Fruit fly (Drosophila melanogaster) whole organism, embryonic: Measurements from ENCODE around the gene clumsy.

ENCODE experiments used
- CG3281 ChIP-seq: fragments of 200-800 bp; sonication (Bioruptor generic); optimal IDR thresholded peaks from 3 replicates; lab custom pipeline; 2017; ENCODE audit warnings: missing biosample characterization, mild to moderate bottlenecking, missing genetic modification characterization
- CG34224 ChIP-seq: fragments of 200-800 bp; sonication (Bioruptor generic); IDR thresholded peaks from 3 replicates; pipeline ENCODE4 v1.3.6; 2022; ENCODE audit warnings: missing biosample characterization, missing genetic modification characterization; ENCODE audit not compliant: partially characterized antibody
- CG7987 ChIP-seq: fragments of 200-800 bp; sonication (Bioruptor generic); optimal IDR thresholded peaks from 2 replicates; lab custom pipeline; 2018; ENCODE audit warnings: missing biosample characterization, mild to moderate bottlenecking, missing genetic modification characterization, moderate library complexity
- Hey ChIP-seq: fragments of 200-800 bp; sonication (Bioruptor generic); optimal IDR thresholded peaks from 3 replicates; lab custom pipeline; 2018; ENCODE audit warnings: missing biosample characterization, mild to moderate bottlenecking, missing genetic modification characterization
- Hsf ChIP-seq: fragments of 200-800 bp; sonication (Bioruptor generic); optimal IDR thresholded peaks from 3 replicates; lab custom pipeline; 2016; ENCODE audit warnings: missing biosample characterization, missing genetic modification characterization
- ara ChIP-seq: fragments of 200-800 bp; sonication (Bioruptor generic); IDR thresholded peaks from 2 replicates; pipeline ENCODE4 v1.3.6; 2022; ENCODE audit warnings: missing biosample characterization, missing genetic modification characterization
- sna ChIP-seq: fragments of 200-800 bp; sonication (Bioruptor generic); IDR thresholded peaks from 2 replicates; pipeline ENCODE4 v1.3.6; 2022; ENCODE audit warnings: missing biosample characterization, missing genetic modification characterization; ENCODE audit not compliant: partially characterized antibody

dm6 chr2L:21220396-21220795 is 14.1 kb downstream of the clumsy start, which contains the start of gene Atg18b:
- TF ChIP-seq Hey (tag; lab: Kevin White, UChicago) (no peak), CG3281 (no peak), CG34224 (GFP tag; lab: Robert Waterston, UW) (no peak), sna (GFP tag; lab: Robert Waterston, UW) (no peak), ara (GFP tag; lab: Robert Waterston, UW) (no peak), Hsf (GFP tag; lab: Kevin White, UChicago) (no peak), CG7987 (GFP tag; lab: Kevin White, UChicago) (no peak)
